Worm (Caenorhabditis elegans) whole organism, young adult: Measurements from ENCODE around the gene ZC155.2.
A peak's percentile ranks its signal among the peaks of the same experiment; 100 is the strongest.

ENCODE experiments used
- B0261.1 ChIP-seq: sonication (generic microtip); optimal IDR thresholded peaks from 2 replicates; lab custom pipeline; 2016; ENCODE audit warnings: mild to moderate bottlenecking, missing genetic modification characterization, moderate library complexity, missing compliant biosample characterization
- B0336.3 ChIP-seq: fragments of 200-800 bp; sonication (Bioruptor generic); IDR thresholded peaks from 2 replicates; pipeline ENCODE4 v1.3.6; 2022; ENCODE audit warnings: missing genetic modification characterization, missing compliant biosample characterization
- D2030.7 ChIP-seq: fragments of 200-800 bp; sonication (Bioruptor generic); IDR thresholded peaks from 2 replicates; pipeline ENCODE4 v1.3.6; 2022; ENCODE audit warnings: missing genetic modification reagents, missing genetic modification characterization, missing compliant biosample characterization
- F10E7.11 ChIP-seq: sonication (generic microtip); optimal IDR thresholded peaks from 2 replicates; lab custom pipeline; 2017; ENCODE audit warnings: mild to moderate bottlenecking, missing genetic modification characterization, moderate library complexity, missing compliant biosample characterization
- F33H1.4 ChIP-seq: fragments of 200-800 bp; sonication (Bioruptor generic); IDR thresholded peaks from 2 replicates; pipeline ENCODE4 v1.3.6; 2022; ENCODE audit warnings: missing genetic modification reagents, missing genetic modification characterization, missing compliant biosample characterization
- F52B5.7 ChIP-seq: sonication (generic microtip); optimal IDR thresholded peaks from 2 replicates; lab custom pipeline; 2016; ENCODE audit warnings: mild to moderate bottlenecking, missing genetic modification characterization, missing compliant biosample characterization
- F57C9.4 ChIP-seq: sonication (generic microtip); optimal IDR thresholded peaks from 2 replicates; lab custom pipeline; 2017; ENCODE audit warnings: mild to moderate bottlenecking, missing genetic modification characterization, missing compliant biosample characterization
- T26A5.8 ChIP-seq: sonication (generic microtip); optimal IDR thresholded peaks from 2 replicates; lab custom pipeline; 2016; ENCODE audit warnings: missing genetic modification characterization, missing compliant biosample characterization
- Y53F4B.3 ChIP-seq: fragments of 200-800 bp; sonication (Bioruptor generic); IDR thresholded peaks from 2 replicates; pipeline ENCODE4 v1.3.6; 2022; ENCODE audit warnings: missing genetic modification reagents, missing genetic modification characterization, missing compliant biosample characterization
- Y53G8AR.9 ChIP-seq: fragments of 200-800 bp; sonication (Bioruptor generic); conservative IDR thresholded peaks from 2 replicates; pipeline ENCODE4 v1.3.6; 2022; ENCODE audit warnings: missing genetic modification reagents, missing genetic modification characterization, missing compliant biosample characterization
- ZK185.1 ChIP-seq: sonication (generic microtip); optimal IDR thresholded peaks from 2 replicates; lab custom pipeline; 2016; ENCODE audit warnings: mild to moderate bottlenecking, missing genetic modification characterization, missing compliant biosample characterization; ENCODE audit not compliant: poor library complexity, severe bottlenecking
- aptf-2 ChIP-seq: fragments of 200-800 bp; sonication (Bioruptor generic); conservative IDR thresholded peaks from 2 replicates; pipeline ENCODE4 v1.3.6; 2022; ENCODE audit warnings: missing genetic modification reagents, missing genetic modification characterization, missing compliant biosample characterization
- attf-5 ChIP-seq: fragments of 200-800 bp; sonication (Bioruptor generic); optimal IDR thresholded peaks from 2 replicates; lab custom pipeline; 2018; ENCODE audit warnings: mild to moderate bottlenecking, missing genetic modification characterization, missing compliant biosample characterization
- bed-2 ChIP-seq: fragments of 200-800 bp; sonication (Bioruptor generic); IDR thresholded peaks from 2 replicates; pipeline ENCODE4 v1.3.6; 2022; ENCODE audit warnings: missing genetic modification reagents, missing genetic modification characterization, missing compliant biosample characterization
- ceh-91 ChIP-seq: fragments of 200-800 bp; sonication (Bioruptor generic); IDR thresholded peaks from 2 replicates; pipeline ENCODE4 v1.3.6; 2022; ENCODE audit warnings: missing genetic modification reagents, missing genetic modification characterization, missing compliant biosample characterization
- dox-1 ChIP-seq: fragments of 200-800 bp; sonication (Bioruptor generic); IDR thresholded peaks from 2 replicates; pipeline ENCODE4 v1.3.6; 2022; ENCODE audit warnings: missing genetic modification reagents, missing genetic modification characterization, missing compliant biosample characterization
- dpl-1 ChIP-seq: fragments of 150-350 bp; optimal IDR thresholded peaks from 2 replicates; lab custom pipeline; 2014; ENCODE audit warnings: missing biosample characterization, missing genetic modification reagents, missing genetic modification characterization
- efl-1 ChIP-seq: fragments of 150-350 bp; optimal IDR thresholded peaks from 2 replicates; lab custom pipeline; 2014; ENCODE audit warnings: missing biosample characterization, missing genetic modification reagents, missing genetic modification characterization
- ekl-4 ChIP-seq: fragments of 200-800 bp; sonication (Bioruptor generic); IDR thresholded peaks from 2 replicates; pipeline ENCODE4 v1.3.6; 2022; ENCODE audit warnings: missing genetic modification reagents, missing genetic modification characterization, missing compliant biosample characterization
- him-1 ChIP-seq: sonication (generic microtip); optimal IDR thresholded peaks from 2 replicates; lab custom pipeline; 2016; ENCODE audit warnings: missing genotype, missing genetic modification reagents, missing genetic modification characterization, missing compliant biosample characterization
- lin-26 ChIP-seq: fragments of 200-800 bp; sonication (Bioruptor generic); IDR thresholded peaks from 2 replicates; pipeline ENCODE4 v1.3.6; 2022; ENCODE audit warnings: missing genetic modification reagents, missing genetic modification characterization, missing compliant biosample characterization
- lin-54 ChIP-seq: fragments of 200-800 bp; sonication (Bioruptor generic); optimal IDR thresholded peaks from 2 replicates; lab custom pipeline; 2018; ENCODE audit warnings: mild to moderate bottlenecking, missing genetic modification characterization, missing compliant biosample characterization
- lsl-1 ChIP-seq: fragments of 200-800 bp; sonication (Bioruptor generic); optimal IDR thresholded peaks from 2 replicates; lab custom pipeline; 2018; ENCODE audit warnings: mild to moderate bottlenecking, missing genetic modification characterization, moderate library complexity, missing compliant biosample characterization
- madf-6 ChIP-seq: fragments of 200-800 bp; sonication (Bioruptor generic); IDR thresholded peaks from 2 replicates; pipeline ENCODE4 v1.3.6; 2022; ENCODE audit warnings: missing genetic modification reagents, missing genetic modification characterization, missing compliant biosample characterization
- madf-8 ChIP-seq: fragments of 200-800 bp; sonication (Bioruptor generic); conservative IDR thresholded peaks from 2 replicates; pipeline ENCODE4 v1.3.6; 2022; ENCODE audit warnings: missing genetic modification reagents, missing genetic modification characterization, missing compliant biosample characterization
- mcd-1 ChIP-seq: fragments of 200-800 bp; sonication (Bioruptor generic); IDR thresholded peaks from 2 replicates; pipeline ENCODE4 v1.3.6; 2022; ENCODE audit warnings: missing genetic modification reagents, missing genetic modification characterization, missing compliant biosample characterization
- mel-28 ChIP-seq: sonication (generic microtip); optimal IDR thresholded peaks from 2 replicates; lab custom pipeline; 2016; ENCODE audit warnings: borderline replicate concordance, mild to moderate bottlenecking, missing genetic modification characterization, missing compliant biosample characterization
- nhr-120 ChIP-seq: fragments of 200-800 bp; sonication (Bioruptor generic); IDR thresholded peaks from 2 replicates; pipeline ENCODE4 v1.3.6; 2022; ENCODE audit warnings: missing genetic modification characterization, missing compliant biosample characterization
- nhr-80 ChIP-seq: sonication (generic microtip); optimal IDR thresholded peaks from 2 replicates; lab custom pipeline; 2016; ENCODE audit warnings: missing genetic modification characterization, missing compliant biosample characterization
- rcor-1 ChIP-seq: fragments of 200-800 bp; sonication (Bioruptor generic); IDR thresholded peaks from 2 replicates; pipeline ENCODE4 v1.3.6; 2022; ENCODE audit warnings: missing genetic modification reagents, missing genetic modification characterization, missing compliant biosample characterization
- repo-1 ChIP-seq: sonication (generic microtip); optimal IDR thresholded peaks from 2 replicates; lab custom pipeline; 2017; ENCODE audit warnings: mild to moderate bottlenecking, missing genetic modification characterization, missing compliant biosample characterization
- rpc-1 ChIP-seq, 2 experiments: fragments of 150-350 bp in 1 of 2; sonication (generic microtip) in 1 of 2; optimal IDR thresholded peaks; 2 replicates each; lab custom pipeline; 2014 to 2018; ENCODE audit warnings: missing biosample characterization in 1 of 2, missing genetic modification characterization in 1 of 2, missing genetic modification reagents in 1 of 2, missing genotype in 1 of 2
- sea-2 ChIP-seq: fragments of 200-800 bp; sonication (Bioruptor generic); IDR thresholded peaks from 2 replicates; pipeline ENCODE4 v1.3.6; 2022; ENCODE audit warnings: missing genetic modification characterization, missing compliant biosample characterization
- tbp1 ChIP-seq: fragments of 200-800 bp; sonication (Bioruptor generic); optimal IDR thresholded peaks from 2 replicates; lab custom pipeline; 2018; ENCODE audit warnings: mild to moderate bottlenecking, missing genetic modification characterization, missing compliant biosample characterization
- tlf-1 ChIP-seq: fragments of 200-800 bp; sonication (Bioruptor generic); optimal IDR thresholded peaks from 2 replicates; lab custom pipeline; 2018; ENCODE audit warnings: mild to moderate bottlenecking, missing genetic modification characterization, missing compliant biosample characterization
- xnd-1 ChIP-seq: sonication (generic microtip); optimal IDR thresholded peaks from 2 replicates; lab custom pipeline; 2016; ENCODE audit warnings: missing genotype, missing genetic modification reagents, missing genetic modification characterization, missing compliant biosample characterization
- zim-3 ChIP-seq: sonication (generic microtip); optimal IDR thresholded peaks from 2 replicates; lab custom pipeline; 2017; ENCODE audit warnings: mild to moderate bottlenecking, missing genetic modification characterization, moderate library complexity, missing compliant biosample characterization
- ztf-18 ChIP-seq: sonication (generic microtip); optimal IDR thresholded peaks from 2 replicates; lab custom pipeline; 2016; ENCODE audit warnings: missing genotype, mild to moderate bottlenecking, missing genetic modification characterization, missing compliant biosample characterization
- ztf-25 ChIP-seq: fragments of 200-800 bp; sonication (Bioruptor generic); IDR thresholded peaks from 2 replicates; pipeline ENCODE4 v1.3.6; 2022; ENCODE audit warnings: missing genetic modification reagents, missing genetic modification characterization, missing compliant biosample characterization
- ztf-26 ChIP-seq: sonication (generic microtip); optimal IDR thresholded peaks from 2 replicates; lab custom pipeline; 2017; ENCODE audit warnings: missing genetic modification characterization, missing compliant biosample characterization

Gene ZC155.2

DNA sequence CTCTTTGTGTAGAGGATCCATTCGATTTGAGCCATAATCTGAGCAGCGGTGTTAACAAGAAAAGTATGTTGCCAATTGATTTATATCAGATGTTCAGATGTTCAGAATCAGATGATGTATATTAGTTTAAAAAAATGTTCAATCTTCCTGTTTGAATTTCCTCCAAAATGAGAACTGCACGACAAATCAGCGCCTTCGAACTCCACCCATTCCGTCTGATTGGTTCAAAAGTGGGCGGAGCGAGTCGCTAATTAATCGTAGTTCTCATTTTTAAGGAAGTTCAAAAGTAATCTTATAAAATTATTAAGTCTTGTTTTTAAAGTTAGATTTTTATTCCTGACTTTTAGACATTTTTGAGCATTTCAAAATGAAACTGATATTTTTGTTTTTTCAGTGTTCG is 39.6 kb upstream of the ZC155.2 start:
- TF ChIP-seq ztf-26 (tag; lab: Kevin White, UChicago), result no peak
- no peak for TF ChIP-seq efl-1 (GFP tag; lab: Kevin White, UChicago)
- no peak for TF ChIP-seq T26A5.8 (tag; lab: Kevin White, UChicago)
- TF ChIP-seq lin-54 (GFP tag; lab: Kevin White, UChicago), result no peak
- no peak for TF ChIP-seq tlf-1
- TF ChIP-seq F52B5.7 (tag; lab: Kevin White, UChicago), result no peak
- no peak for TF ChIP-seq ztf-25
- TF ChIP-seq B0261.1, result no peak
- TF ChIP-seq, all 124 proteins: peak for 0

DNA sequence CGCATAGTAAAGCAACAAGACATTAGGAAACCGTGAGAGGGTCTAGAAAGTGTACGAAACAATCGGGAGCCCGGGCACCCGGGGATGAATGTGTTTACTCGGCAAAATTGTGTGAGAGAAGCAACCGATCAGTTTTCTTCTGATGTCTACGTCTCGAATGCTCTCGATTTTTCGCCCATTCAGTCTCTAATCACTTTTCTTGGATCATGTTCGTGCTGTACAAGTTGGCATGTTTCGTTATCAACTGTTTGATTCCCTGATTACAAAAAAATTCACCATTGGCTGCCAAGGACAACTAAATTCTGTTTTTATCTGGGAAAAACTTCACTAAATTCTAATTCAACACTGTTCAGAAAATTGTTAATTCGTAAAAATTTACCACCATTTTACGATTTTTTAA is 38.2 kb upstream of the ZC155.2 start:
- peak; percentile 33; the same call in 1 of the 2 replicates for TF ChIP-seq dox-1 (GFP tag; lab: Robert Waterston, UW)
- TF ChIP-seq nhr-80 (tag; lab: Kevin White, UChicago), result peak; percentile 57
- no peak for TF ChIP-seq B0336.3 (GFP tag; lab: Robert Waterston, UW)

DNA sequence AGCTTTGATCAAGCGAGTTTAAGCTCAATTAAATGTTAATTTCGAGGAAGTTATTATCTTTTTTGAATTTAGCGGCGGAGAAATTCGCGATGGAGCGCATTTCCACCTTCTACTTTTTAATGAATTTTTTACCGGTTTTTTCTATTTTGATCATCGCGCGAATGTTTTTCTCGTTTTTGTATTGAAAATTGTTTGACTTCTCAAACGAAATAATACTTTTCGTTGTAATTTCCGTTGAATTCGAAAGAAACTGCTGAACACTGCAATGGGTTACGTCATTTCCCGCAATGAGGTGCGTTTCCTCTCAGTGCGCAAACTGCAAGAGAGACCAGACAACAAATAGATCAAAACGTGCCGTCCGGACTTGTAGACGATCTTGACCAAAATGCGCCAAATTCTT is 37.6 kb upstream of the ZC155.2 start:
- peak; percentile 86 for TF ChIP-seq efl-1 (GFP tag; lab: Kevin White, UChicago)
- peak; percentile 67 for TF ChIP-seq lsl-1
- no peak for TF ChIP-seq ztf-18 (tag; lab: Kevin White, UChicago)
- TF ChIP-seq aptf-2 (GFP tag; lab: Robert Waterston, UW), result 0 out of 2 replicates have a peak, but pooled peaks have one; percentile 45
- TF ChIP-seq F10E7.11, result no peak
- TF ChIP-seq mel-28 (tag; lab: Kevin White, UChicago), result no peak
- peak; percentile 45 for TF ChIP-seq lin-54 (GFP tag; lab: Kevin White, UChicago)
- TF ChIP-seq D2030.7 (GFP tag; lab: Robert Waterston, UW), result peak; percentile 67
- peak; percentile 17 for TF ChIP-seq him-1
- TF ChIP-seq nhr-120 (GFP tag; lab: Robert Waterston, UW), result no peak
- no peak for TF ChIP-seq attf-5 (GFP tag; lab: Kevin White, UChicago)
- TF ChIP-seq F33H1.4 (GFP tag; lab: Robert Waterston, UW), result peak; percentile 26; the same call in 1 of the 2 replicates
- peak; percentile 52 for TF ChIP-seq tlf-1
- no peak for TF ChIP-seq rpc-1 (optimal IDR thresholded peaks at IDR 0.05; lab: Kevin White, UChicago)
- no peak for TF ChIP-seq rpc-1 (tag; optimal IDR thresholded peaks at IDR 0.05; lab: Kevin White, UChicago)
- TF ChIP-seq madf-8 (GFP tag; lab: Robert Waterston, UW), result peak; percentile 68
- TF ChIP-seq mcd-1 (GFP tag; lab: Robert Waterston, UW), result peak; percentile 47; the same call in 1 of the 2 replicates
- TF ChIP-seq dpl-1 (GFP tag; lab: Kevin White, UChicago), result peak; percentile 12
- no peak for TF ChIP-seq zim-3 (tag; lab: Kevin White, UChicago)
- TF ChIP-seq ceh-91 (GFP tag; lab: Robert Waterston, UW), result peak; percentile 67
- no peak for TF ChIP-seq sea-2
- TF ChIP-seq ekl-4 (GFP tag; lab: Robert Waterston, UW), result peak; percentile 54; the same call in 1 of the 2 replicates
- TF ChIP-seq xnd-1 (tag; lab: Kevin White, UChicago), result peak; percentile 64
- no peak for TF ChIP-seq ZK185.1
- no peak for TF ChIP-seq repo-1 (tag; lab: Kevin White, UChicago)
- peak; percentile 66 for TF ChIP-seq dox-1 (GFP tag; lab: Robert Waterston, UW)
- no peak for TF ChIP-seq bed-2 (GFP tag; lab: Robert Waterston, UW)
- TF ChIP-seq F57C9.4 (tag; lab: Kevin White, UChicago), result no peak
- TF ChIP-seq Y53F4B.3 (GFP tag; lab: Robert Waterston, UW), result no peak
- no peak for TF ChIP-seq rcor-1 (GFP tag; lab: Robert Waterston, UW)
- no peak for TF ChIP-seq Y53G8AR.9 (GFP tag; lab: Robert Waterston, UW)
- peak; percentile 86 for TF ChIP-seq madf-6 (GFP tag; lab: Robert Waterston, UW)
- 0 out of 2 replicates have a peak, but pooled peaks have one; percentile 47 for TF ChIP-seq lin-26
- TF ChIP-seq tbp1 (GFP tag; lab: Kevin White, UChicago), result no peak
